Fruit fly (Drosophila melanogaster): ENCODE measurements around the gene mge.

mge gene

dm6 chr3L:3942241-3943028 is 32.7 kb upstream of the mge start, which contains the start of the genes CG10863 and CG14982 (continued):
- TF ChIP-seq Nf-YA (GFP tag; IDR thresholded peaks at IDR 0.05) (no peak), mirr (GFP tag; optimal IDR thresholded peaks at IDR 0.05) (peak; percentile 29), Sin3A (optimal IDR thresholded peaks at IDR 0.05) (no peak), ssp (GFP tag; IDR thresholded peaks at IDR 0.05) (no peak), CG17186 (GFP tag; optimal IDR thresholded peaks at IDR 0.05) (no peak), cg (GFP tag; optimal IDR thresholded peaks at IDR 0.05) (no peak), CG17328 (GFP tag; IDR thresholded peaks at IDR 0.05) (no peak), Hey (tag; optimal IDR thresholded peaks at IDR 0.05) (no peak), hb (GFP tag; IDR thresholded peaks at IDR 0.05; ENCODE audit: partially characterized antibody) (no peak), CG4854 (GFP tag; optimal IDR thresholded peaks at IDR 0.05) (no peak), CG18599 (GFP tag; optimal IDR thresholded peaks at IDR 0.05) (peak; percentile 51), CG13296 (GFP tag; optimal IDR thresholded peaks at IDR 0.05) (peak; percentile 7), CG17359 (tag; optimal IDR thresholded peaks at IDR 0.05) (no peak), Side (GFP tag; optimal IDR thresholded peaks at IDR 0.05) (no peak), MESR4 (GFP tag; optimal IDR thresholded peaks at IDR 0.05) (no peak), CG14667 (GFP tag; IDR thresholded peaks at IDR 0.05) (no peak), ato (GFP tag; IDR thresholded peaks at IDR 0.05; ENCODE audit: partially characterized antibody) (no peak), CG8359 (GFP tag; optimal IDR thresholded peaks at IDR 0.05; ENCODE audit: borderline replicate concordance) (no peak), CG14710 (tag; optimal IDR thresholded peaks at IDR 0.05) (no peak), hth (optimal IDR thresholded peaks at IDR 0.05) (no peak), Hmr (GFP tag; optimal IDR thresholded peaks at IDR 0.05) (peak; percentile 5), CG3726 (GFP tag; IDR thresholded peaks at IDR 0.05) (0 out of 3 replicates have a peak, but pooled peaks have one; percentile 9), jing (GFP tag; optimal IDR thresholded peaks at IDR 0.05) (no peak), luna (GFP tag; optimal IDR thresholded peaks at IDR 0.05) (no peak), CG30403 (GFP tag; optimal IDR thresholded peaks at IDR 0.05) (no peak), CG3281 (GFP tag; optimal IDR thresholded peaks at IDR 0.05) (peak; percentile 1), Bdp1 (GFP tag; optimal IDR thresholded peaks at IDR 0.05) (no peak), Jarid2 (GFP tag; optimal IDR thresholded peaks at IDR 0.05) (peak; percentile 78), sd (tag; optimal IDR thresholded peaks at IDR 0.05) (peak; percentile 3), lilli (GFP tag; optimal IDR thresholded peaks at IDR 0.05) (no peak), CG1529 (GFP tag; optimal IDR thresholded peaks at IDR 0.05) (no peak), nmo (GFP tag; optimal IDR thresholded peaks at IDR 0.05) (no peak), scrt (GFP tag; optimal IDR thresholded peaks at IDR 0.05) (peak; percentile 47), CG3065 (GFP tag; optimal IDR thresholded peaks at IDR 0.05) (no peak), Sox102F (GFP tag; optimal IDR thresholded peaks at IDR 0.05) (no peak), dmrt11E (tag; optimal IDR thresholded peaks at IDR 0.05) (no peak), pfk (GFP tag; optimal IDR thresholded peaks at IDR 0.05) (peak; percentile 85), chif (GFP tag; optimal IDR thresholded peaks at IDR 0.05) (no peak), CG7786 (GFP tag; optimal IDR thresholded peaks at IDR 0.05) (no peak), Lim3 (GFP tag; IDR thresholded peaks at IDR 0.05) (no peak), CG1832 (GFP tag; optimal IDR thresholded peaks at IDR 0.05) (no peak), ems (GFP tag; optimal IDR thresholded peaks at IDR 0.05) (no peak), gcm (GFP tag; optimal IDR thresholded peaks at IDR 0.05) (no peak), hbn (GFP tag; IDR thresholded peaks at IDR 0.05; ENCODE audit: partially characterized antibody) (no peak), CG6272 (GFP tag; IDR thresholded peaks at IDR 0.05) (no peak), lmd (GFP tag; IDR thresholded peaks at IDR 0.05) (no peak), CG12744 (GFP tag; optimal IDR thresholded peaks at IDR 0.05) (no peak), Pdp1 (GFP tag; optimal IDR thresholded peaks at IDR 0.05) (peak in 1 of 2 experiments; percentile 43), CG15479 (GFP tag; optimal IDR thresholded peaks at IDR 0.05) (no peak)

Data from whole organism, embryonic.